Fruit fly (Drosophila melanogaster): ENCODE results near the gene CG31688.

- TF ChIP-seq OdsH (GFP tag; optimal IDR thresholded peaks at IDR 0.05): peak; percentile 4
- TF ChIP-seq Dif (GFP tag; optimal IDR thresholded peaks at IDR 0.05; ENCODE audit: partially characterized antibody): no peak
- peak; percentile 46 for TF ChIP-seq fru (GFP tag; optimal IDR thresholded peaks at IDR 0.05)
- TF ChIP-seq br (GFP tag; optimal IDR thresholded peaks at IDR 0.05): no peak
- TF ChIP-seq usp (GFP tag; optimal IDR thresholded peaks at IDR 0.05): no peak
- TF ChIP-seq psq (GFP tag; optimal IDR thresholded peaks at IDR 0.05): peak; percentile 33
- TF ChIP-seq N (GFP tag; optimal IDR thresholded peaks at IDR 0.05): no peak
- TF ChIP-seq lola (GFP tag; optimal IDR thresholded peaks at IDR 0.05): no peak
- TF ChIP-seq Mio (GFP tag; optimal IDR thresholded peaks at IDR 0.05): no peak
- TF ChIP-seq dsf (GFP tag; optimal IDR thresholded peaks at IDR 0.05; ENCODE audit: borderline replicate concordance): no peak
- TF ChIP-seq Dfd (GFP tag; optimal IDR thresholded peaks at IDR 0.05): no peak
Observed at dm6 chr2L:20463316-20463856, 37.4 kb downstream of the CG31688 start, which contains the start of gene CG2493.

Data from whole organism, wandering third instar larva.